Fruit fly (Drosophila melanogaster): Measurements from ENCODE around the gene CG18754.

CG18754 gene

DNA sequence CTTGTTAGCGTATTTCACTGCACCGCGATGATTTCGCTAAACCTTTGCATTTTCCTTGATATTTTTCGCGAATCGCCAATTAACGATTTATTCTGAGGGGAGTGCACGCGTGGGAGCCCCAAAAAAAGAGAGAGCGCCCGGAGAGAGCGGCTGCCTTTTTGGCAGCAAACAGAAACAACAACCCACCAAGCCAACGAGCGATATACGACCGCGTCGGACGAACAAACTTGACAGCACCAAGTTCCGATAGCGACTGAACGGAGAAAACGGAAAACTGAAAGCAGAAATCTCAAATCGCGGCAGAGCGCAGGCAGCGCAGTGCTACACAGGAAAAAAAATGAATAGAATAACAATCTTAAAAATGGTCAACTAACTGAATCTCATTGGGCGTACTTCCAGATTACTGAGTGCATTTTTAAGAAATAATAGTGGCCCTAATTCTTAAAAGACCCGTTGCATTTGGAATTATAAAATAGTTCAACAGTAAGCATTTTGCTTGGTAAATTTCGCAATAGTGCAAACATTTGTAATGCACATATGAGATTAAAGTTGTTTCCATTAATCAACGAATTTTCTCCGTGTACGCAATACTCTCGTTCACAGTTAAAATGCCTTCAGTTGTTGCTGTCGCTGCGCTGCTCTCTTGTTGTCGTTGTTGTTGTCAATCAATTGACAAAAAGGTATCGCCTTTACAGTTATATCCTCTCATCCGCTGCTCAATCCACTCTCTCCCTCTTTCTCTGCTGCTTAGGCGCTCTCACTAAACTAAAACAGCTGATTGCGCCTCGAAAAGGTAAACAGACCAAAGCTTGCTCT is 14.2 kb upstream of the CG18754 start, which contains the start of gene CG31145 (continued):
- TF ChIP-seq D (optimal IDR thresholded peaks at IDR 0.05) (no peak), D (GFP tag; optimal IDR thresholded peaks at IDR 0.05) (peak; percentile 100), fd64A (GFP tag; optimal IDR thresholded peaks at IDR 0.05) (peak; percentile 98), ems (GFP tag; optimal IDR thresholded peaks at IDR 0.05) (peak; percentile 99), CG11696 (GFP tag; IDR thresholded peaks at IDR 0.05) (peak; percentile 93), Blimp-1 (GFP tag; optimal IDR thresholded peaks at IDR 0.05) (peak; percentile 98), fd3F (GFP tag; optimal IDR thresholded peaks at IDR 0.05) (peak; percentile 99), onecut (GFP tag; IDR thresholded peaks at IDR 0.05) (peak; percentile 97), HLH4C (GFP tag; IDR thresholded peaks at IDR 0.05; ENCODE audit: partially characterized antibody) (no peak), ac (GFP tag; optimal IDR thresholded peaks at IDR 0.05) (peak; percentile 96), CG10543 (GFP tag; optimal IDR thresholded peaks at IDR 0.05) (peak; percentile 99), B-H2 (GFP tag; optimal IDR thresholded peaks at IDR 0.05) (peak; percentile 97), Ada2b (GFP tag; IDR thresholded peaks at IDR 0.05) (peak; percentile 98), CG15011 (GFP tag; optimal IDR thresholded peaks at IDR 0.05) (peak; percentile 100), CG9437 (GFP tag; optimal IDR thresholded peaks at IDR 0.05) (peak; percentile 97), CG7556 (GFP tag; optimal IDR thresholded peaks at IDR 0.05) (peak; percentile 100), Ravus (GFP tag; IDR thresholded peaks at IDR 0.05) (peak; percentile 98), ab (GFP tag; optimal IDR thresholded peaks at IDR 0.05) (peak; percentile 99), unc-4 (GFP tag; IDR thresholded peaks at IDR 0.05; ENCODE audit: partially characterized antibody) (0 out of 2 replicates have a peak, but pooled peaks have one; percentile 15), Sox100B (GFP tag; optimal IDR thresholded peaks at IDR 0.05) (peak; percentile 100), gfzf (GFP tag; optimal IDR thresholded peaks at IDR 0.05) (peak; percentile 41), BtbVII (GFP tag; optimal IDR thresholded peaks at IDR 0.05) (peak; percentile 99), CG13424 (tag; optimal IDR thresholded peaks at IDR 0.05) (peak; percentile 100), CG13894 (tag; optimal IDR thresholded peaks at IDR 0.05) (peak; percentile 98), CG5180 (GFP tag; optimal IDR thresholded peaks at IDR 0.05) (peak; percentile 94), Ssrp (tag; optimal IDR thresholded peaks at IDR 0.05) (peak; percentile 100), slp2 (GFP tag; optimal IDR thresholded peaks at IDR 0.05) (peak; percentile 100), pzg (GFP tag; optimal IDR thresholded peaks at IDR 0.05) (peak; percentile 35), tx (GFP tag; optimal IDR thresholded peaks at IDR 0.05) (peak; percentile 99), da (GFP tag; optimal IDR thresholded peaks at IDR 0.05) (peak; percentile 99), Hr39 (optimal IDR thresholded peaks at IDR 0.05) (no peak), hbn (GFP tag; IDR thresholded peaks at IDR 0.05; ENCODE audit: partially characterized antibody) (no peak; the same call in 1 of the 2 replicates), Sry-β (GFP tag; optimal IDR thresholded peaks at IDR 0.05) (peak; percentile 73), dan (GFP tag; IDR thresholded peaks at IDR 0.05) (peak; percentile 89), gt (GFP tag; IDR thresholded peaks at IDR 0.05) (peak; percentile 97), ranshi (GFP tag; IDR thresholded peaks at IDR 0.05) (peak; percentile 99), CG6689 (GFP tag; IDR thresholded peaks at IDR 0.05) (peak; percentile 99), Stat92E (GFP tag; optimal IDR thresholded peaks at IDR 0.05) (peak in 1 of 3 experiments; percentile 94), D19A (tag; optimal IDR thresholded peaks at IDR 0.05) (peak; percentile 98), CG16815 (GFP tag; optimal IDR thresholded peaks at IDR 0.05) (peak; percentile 99), hth (optimal IDR thresholded peaks at IDR 0.05) (no peak), CG12744 (GFP tag; optimal IDR thresholded peaks at IDR 0.05) (peak; percentile 99), stwl (tag; optimal IDR thresholded peaks at IDR 0.05) (peak; percentile 31), Med (GFP tag) (peak; percentile 100), mam (GFP tag; optimal IDR thresholded peaks at IDR 0.05) (peak; percentile 100), CG34422 (GFP tag; IDR thresholded peaks at IDR 0.05) (peak; percentile 99), CG2712 (tag; optimal IDR thresholded peaks at IDR 0.05) (peak; percentile 99), CG15269 (tag; optimal IDR thresholded peaks at IDR 0.05) (peak; percentile 100)
